Fruit fly (Drosophila melanogaster) whole organism: ENCODE measurements around the gene Sfp77F.

Experiments used
- CG8478 ChIP-seq: fragments of >200 bp; optimal IDR thresholded peaks from 2 replicates; lab custom pipeline; 2018; ENCODE audit warnings: inconsistent platforms
- Dll ChIP-seq: fragments of >200 bp; optimal IDR thresholded peaks from 2 replicates; lab custom pipeline; 2017
- EcR ChIP-seq, 2 experiments: fragments of >200 bp; optimal IDR thresholded peaks; 2 replicates each; lab custom pipeline; 2017; ENCODE audit warnings: missing biosample characterization in 2 of 2, missing genetic modification characterization in 2 of 2, missing genetic modification reagents in 2 of 2
- pan ChIP-seq: fragments of >200 bp; optimal IDR thresholded peaks from 2 replicates; lab custom pipeline; 2017
- psq ChIP-seq: fragments of >200 bp; optimal IDR thresholded peaks from 2 replicates; lab custom pipeline; 2017
- usp ChIP-seq: fragments of >200 bp; optimal IDR thresholded peaks from 2 replicates; lab custom pipeline; 2017; ENCODE audit warnings: missing biosample characterization, missing genetic modification characterization, mixed read lengths

Sfp77F gene

DNA sequence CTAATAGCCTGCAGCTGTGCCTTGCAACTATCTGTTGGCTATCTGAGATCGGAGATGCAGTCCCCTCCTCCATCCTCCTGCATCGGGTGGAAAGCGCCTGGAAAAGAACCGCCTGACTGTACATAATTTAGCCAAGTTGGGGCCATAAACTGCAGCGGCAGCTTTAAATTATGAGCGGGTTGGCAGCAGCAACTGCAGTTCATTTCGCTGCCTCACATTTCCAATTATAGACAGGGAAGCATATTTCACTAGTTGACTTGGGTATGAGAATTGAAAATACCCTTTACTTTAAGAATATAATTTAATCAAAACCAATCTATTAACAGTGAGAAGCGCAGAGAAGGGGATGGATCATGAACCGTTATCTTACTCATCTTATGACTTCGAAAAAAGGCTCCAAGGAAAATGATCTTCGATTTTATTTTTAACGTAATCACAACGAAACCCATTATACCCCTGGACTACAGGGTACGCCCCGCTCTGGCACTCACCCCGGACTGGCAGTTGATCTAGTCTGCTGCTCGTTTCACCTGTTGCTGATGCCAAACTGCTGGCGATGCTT lies 25.9 kb upstream of the Sfp77F start:
- TF ChIP-seq EcR (GFP tag; optimal IDR thresholded peaks at IDR 0.05; lab: Kevin White, UChicago) (no peak), psq (lab: Kevin White, UChicago) (no peak), Dll (lab: Kevin White, UChicago) (no peak), CG8478 (lab: Kevin White, UChicago) (no peak), pan (lab: Kevin White, UChicago) (no peak), usp (GFP tag; lab: Kevin White, UChicago) (no peak)

DNA sequence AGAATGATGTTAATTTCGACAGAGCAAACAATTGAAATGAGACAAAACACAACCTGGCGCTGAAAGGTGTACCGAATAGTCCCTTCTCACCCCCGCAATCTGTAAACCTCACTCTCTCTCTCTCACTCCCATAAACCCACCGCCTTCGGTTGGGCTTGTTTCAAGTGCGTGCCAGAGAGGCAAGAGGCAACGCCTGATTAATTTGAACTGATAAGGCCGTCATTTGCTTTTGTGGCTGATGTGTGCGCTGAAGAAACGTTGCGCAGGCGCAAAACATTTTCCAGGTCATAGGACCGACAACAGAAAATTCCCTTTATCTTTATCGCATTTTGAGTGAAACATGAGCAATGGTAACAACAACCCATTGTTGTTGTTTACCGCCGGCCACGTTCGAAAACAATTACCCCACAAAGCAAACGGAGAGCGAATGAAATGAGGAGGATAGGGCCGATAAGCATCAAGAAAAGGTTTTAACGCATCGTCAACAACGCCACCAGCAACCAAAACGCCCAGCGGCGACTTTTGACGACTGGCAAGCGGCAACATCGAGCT lies 25.1 kb upstream of the Sfp77F start:
- TF ChIP-seq Dll (lab: Kevin White, UChicago) (no peak), pan (lab: Kevin White, UChicago) (no peak), usp (GFP tag; lab: Kevin White, UChicago) (no peak), psq (lab: Kevin White, UChicago) (no peak), CG8478 (lab: Kevin White, UChicago) (no peak), EcR (GFP tag; optimal IDR thresholded peaks at IDR 0.05; lab: Kevin White, UChicago) (no peak)

DNA sequence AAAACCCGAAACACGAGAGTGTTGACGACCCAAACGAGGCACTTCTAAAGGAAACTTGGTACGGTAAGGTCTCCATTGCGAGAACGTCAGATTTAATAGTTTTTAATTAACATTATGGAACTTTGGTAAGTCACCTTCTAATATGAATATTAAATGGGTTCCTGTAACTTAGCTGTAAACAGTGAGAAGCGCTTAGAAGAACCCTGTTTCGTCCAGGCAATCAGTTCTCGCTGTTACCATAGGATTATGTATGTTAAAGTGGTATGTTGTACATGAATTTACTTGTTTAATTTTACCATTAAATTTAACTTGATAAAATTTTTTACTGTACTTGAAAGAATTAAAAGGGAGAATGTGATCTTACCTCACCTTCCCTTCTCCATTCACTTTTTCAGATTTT lies 24.6 kb upstream of the Sfp77F start:
- TF ChIP-seq CG8478 (lab: Kevin White, UChicago) (no peak), usp (GFP tag; lab: Kevin White, UChicago) (no peak), pan (lab: Kevin White, UChicago) (no peak), EcR (GFP tag; optimal IDR thresholded peaks at IDR 0.05; lab: Kevin White, UChicago) (no peak), Dll (lab: Kevin White, UChicago) (no peak), psq (lab: Kevin White, UChicago) (no peak)

DNA sequence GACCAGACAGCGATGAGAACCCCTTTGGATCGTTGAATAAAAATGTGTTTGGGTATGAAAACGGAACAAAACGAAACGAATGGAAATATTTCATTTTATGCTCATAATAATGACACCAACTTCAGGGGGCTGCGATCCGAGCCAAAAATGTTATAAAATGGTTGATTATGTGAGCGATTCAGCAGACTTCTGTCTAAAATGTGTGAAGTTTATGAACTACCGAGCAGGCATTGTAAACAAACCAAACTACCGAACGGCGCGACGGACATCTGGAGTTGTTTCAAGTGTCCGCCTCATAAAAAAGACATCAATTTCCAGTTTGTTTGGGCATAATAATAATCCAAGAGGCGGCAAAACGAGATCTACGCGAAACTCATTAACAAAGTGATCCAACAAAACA lies 23.3 kb upstream of the Sfp77F start:
- TF ChIP-seq Dll (lab: Kevin White, UChicago) = no peak
- TF ChIP-seq psq (lab: Kevin White, UChicago) = no peak
- no peak for TF ChIP-seq pan (lab: Kevin White, UChicago)
- TF ChIP-seq usp (GFP tag; lab: Kevin White, UChicago) = no peak
- no peak for TF ChIP-seq CG8478 (lab: Kevin White, UChicago)
- no peak for TF ChIP-seq EcR (GFP tag; optimal IDR thresholded peaks at IDR 0.05; lab: Kevin White, UChicago)

DNA sequence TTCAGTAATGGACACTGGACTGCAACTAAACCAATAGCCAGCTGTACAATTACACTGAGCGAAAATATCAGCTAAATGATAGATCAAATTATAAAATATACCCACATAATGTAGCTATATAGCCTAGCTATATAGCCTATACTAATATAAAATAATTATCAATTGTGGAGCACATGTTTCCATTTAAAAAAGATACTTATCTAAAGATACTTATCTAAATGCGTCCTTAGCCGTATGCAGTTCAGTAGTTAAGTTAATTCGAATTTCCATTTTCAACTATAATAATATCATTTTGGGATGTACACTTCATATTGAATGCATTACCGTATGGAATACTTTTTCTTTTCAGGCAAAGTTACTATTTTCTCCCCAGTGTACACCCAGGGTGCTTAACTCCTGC lies 21.7 kb upstream of the Sfp77F start:
- TF ChIP-seq EcR (GFP tag; optimal IDR thresholded peaks at IDR 0.05; lab: Kevin White, UChicago) (no peak), pan (lab: Kevin White, UChicago) (no peak), Dll (lab: Kevin White, UChicago) (no peak), usp (GFP tag; lab: Kevin White, UChicago) (no peak), psq (lab: Kevin White, UChicago) (no peak)

DNA sequence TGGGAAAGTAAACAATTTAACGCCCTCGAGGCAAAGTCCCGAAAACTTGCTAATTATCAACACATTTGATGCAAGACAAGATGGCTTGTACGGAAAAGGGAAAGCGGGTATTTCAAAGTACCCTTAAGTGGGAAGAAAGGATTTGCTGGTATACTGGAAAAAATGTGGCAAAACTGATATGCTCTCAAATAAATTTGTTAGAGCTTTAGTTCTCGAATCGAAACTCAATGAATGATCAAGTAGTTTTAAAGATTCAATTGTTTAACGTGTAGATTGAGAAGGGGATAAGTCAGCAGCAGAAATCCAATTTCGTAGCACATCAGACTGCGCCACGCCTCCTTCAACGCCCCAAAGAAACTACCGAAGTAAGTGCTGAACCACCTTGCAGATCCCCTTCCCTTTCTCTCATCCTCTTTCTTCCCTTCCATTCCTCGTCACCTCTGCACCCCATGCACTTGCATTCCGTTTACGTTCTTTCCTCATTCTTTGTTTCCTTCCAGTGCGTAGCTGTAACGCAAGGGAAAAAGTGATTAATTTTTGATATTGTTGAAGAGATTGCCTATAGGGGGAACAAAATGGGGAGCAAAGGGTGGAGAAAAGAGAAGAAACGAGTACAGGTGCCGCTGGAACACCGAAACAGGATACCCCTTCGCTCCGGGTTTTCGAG lies 19.9 kb upstream of the Sfp77F start:
- no peak for TF ChIP-seq Dll (lab: Kevin White, UChicago)
- no peak for TF ChIP-seq pan (lab: Kevin White, UChicago)
- TF ChIP-seq psq (lab: Kevin White, UChicago) = no peak
- TF ChIP-seq CG8478 (lab: Kevin White, UChicago) = no peak
- no peak for TF ChIP-seq EcR (GFP tag; optimal IDR thresholded peaks at IDR 0.05; lab: Kevin White, UChicago)
- TF ChIP-seq usp (GFP tag; lab: Kevin White, UChicago) = no peak

DNA sequence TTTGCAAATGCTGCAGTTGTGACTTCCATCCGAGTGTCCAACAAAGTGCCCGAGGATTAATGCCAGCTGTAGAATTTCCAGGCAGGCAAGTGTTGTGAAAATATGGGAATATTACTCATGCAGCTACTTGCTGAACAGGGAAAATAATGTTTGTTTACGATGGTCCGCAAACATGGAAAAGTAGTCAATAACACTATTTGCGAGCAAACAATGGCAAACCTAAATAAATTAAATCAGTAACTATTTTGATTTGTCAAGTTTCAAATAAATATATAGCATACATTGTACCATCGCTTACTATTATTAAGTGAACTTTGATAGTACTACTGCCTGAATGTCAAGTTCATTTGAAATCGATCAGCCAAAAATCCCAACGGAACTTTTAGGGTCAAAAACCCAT lies 17.9 kb upstream of the Sfp77F start:
- TF ChIP-seq EcR (GFP tag; optimal IDR thresholded peaks at IDR 0.05; lab: Kevin White, UChicago) (no peak), Dll (lab: Kevin White, UChicago) (no peak), CG8478 (lab: Kevin White, UChicago) (no peak), pan (lab: Kevin White, UChicago) (no peak), psq (lab: Kevin White, UChicago) (no peak), usp (GFP tag; lab: Kevin White, UChicago) (no peak)

DNA sequence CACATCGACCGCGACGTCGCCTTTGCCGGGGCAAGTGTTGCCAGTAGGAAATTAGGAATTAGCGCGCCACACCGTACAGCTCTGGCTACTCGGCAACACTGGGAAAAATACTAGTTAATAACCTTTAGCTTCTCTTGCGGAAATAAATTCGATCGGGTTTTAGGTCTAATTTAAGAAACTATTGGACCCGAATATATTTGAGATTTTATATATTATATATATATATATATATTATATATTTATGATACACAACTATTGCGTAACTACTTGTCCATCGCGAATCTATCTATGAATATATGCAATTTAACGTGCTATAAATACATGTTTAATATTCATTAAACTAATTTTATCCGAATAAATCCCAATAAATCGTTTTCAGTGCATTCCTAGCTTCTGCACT lies 17.2 kb upstream of the Sfp77F start:
- TF ChIP-seq usp (GFP tag; lab: Kevin White, UChicago) = no peak
- no peak for TF ChIP-seq CG8478 (lab: Kevin White, UChicago)
- TF ChIP-seq EcR (GFP tag; optimal IDR thresholded peaks at IDR 0.05; lab: Kevin White, UChicago) = no peak
- no peak for TF ChIP-seq pan (lab: Kevin White, UChicago)
- TF ChIP-seq Dll (lab: Kevin White, UChicago) = no peak
- no peak for TF ChIP-seq psq (lab: Kevin White, UChicago)

DNA sequence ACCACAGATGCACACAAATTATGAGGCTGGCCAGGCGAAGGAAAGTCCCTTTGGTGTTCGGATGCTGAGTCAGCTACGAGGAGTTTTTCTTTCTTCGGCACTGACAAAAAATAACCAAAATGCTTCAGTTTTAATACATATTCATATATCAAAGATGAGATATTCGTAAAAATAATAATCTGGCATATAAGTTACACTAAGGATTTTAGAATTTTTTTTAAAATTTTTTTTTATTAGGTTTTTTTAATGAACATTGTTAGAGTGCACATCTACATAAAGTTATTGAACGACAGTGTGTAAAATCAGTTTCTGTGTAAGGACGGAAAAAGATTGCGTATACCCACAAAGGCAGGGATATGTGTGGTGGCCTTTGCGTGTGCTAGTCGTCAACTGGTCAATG lies 9.7 kb upstream of the Sfp77F start:
- TF ChIP-seq Dll (lab: Kevin White, UChicago) (no peak), psq (lab: Kevin White, UChicago) (no peak), CG8478 (lab: Kevin White, UChicago) (no peak), EcR (GFP tag; optimal IDR thresholded peaks at IDR 0.05; lab: Kevin White, UChicago) (no peak), usp (GFP tag; lab: Kevin White, UChicago) (no peak), pan (lab: Kevin White, UChicago) (no peak)

DNA sequence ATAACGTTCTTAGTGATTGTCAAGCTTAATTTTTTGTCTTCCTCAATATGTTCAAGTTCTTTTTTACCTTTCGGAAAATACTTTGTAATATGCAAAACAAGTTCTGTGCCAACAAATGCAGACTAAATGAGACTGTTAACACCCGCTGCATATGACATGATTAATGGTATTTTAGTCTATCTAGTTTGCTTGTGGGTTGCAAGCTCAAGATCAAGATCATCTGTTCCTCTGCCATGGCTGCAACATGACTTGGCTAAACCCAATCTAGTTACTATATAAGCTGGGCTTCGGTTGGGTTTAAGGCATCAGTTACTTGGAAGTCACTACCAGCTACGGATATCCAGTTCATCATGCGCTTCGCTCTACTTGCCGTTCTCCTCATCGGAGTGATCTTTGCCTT lies 8.3 kb upstream of the Sfp77F start, which contains the start of gene CG11458:
Gene CG11458, plus strand, starts transcription at position 301 of the 400 bp plus-strand sequence.
- no peak for TF ChIP-seq EcR (GFP tag; optimal IDR thresholded peaks at IDR 0.05; lab: Kevin White, UChicago)
- TF ChIP-seq pan (lab: Kevin White, UChicago) = no peak

DNA sequence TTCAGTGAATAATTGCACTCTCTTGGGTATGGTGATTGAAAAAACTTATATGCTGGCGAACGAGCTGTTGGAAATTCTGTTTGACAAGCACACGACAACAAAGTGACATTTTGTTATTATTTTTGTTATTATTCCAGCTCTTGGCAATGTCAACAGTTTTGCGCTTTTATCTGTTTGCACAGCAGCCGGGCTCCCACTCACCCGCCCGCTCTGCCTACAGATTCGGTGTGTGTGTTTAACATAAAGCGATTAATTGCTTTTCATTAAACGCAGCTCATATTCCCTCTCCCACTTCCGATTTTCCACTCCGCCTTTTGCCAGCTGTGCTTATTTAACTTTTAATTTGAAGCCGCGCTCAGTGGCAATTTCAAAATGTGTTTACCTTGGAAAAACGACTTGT lies 3.8 kb upstream of the Sfp77F start:
- no peak for TF ChIP-seq pan (lab: Kevin White, UChicago)
- no peak for TF ChIP-seq CG8478 (lab: Kevin White, UChicago)
- no peak for TF ChIP-seq EcR (GFP tag; optimal IDR thresholded peaks at IDR 0.05; lab: Kevin White, UChicago)
- TF ChIP-seq Dll (lab: Kevin White, UChicago) = no peak
- no peak for TF ChIP-seq psq (lab: Kevin White, UChicago)
- no peak for TF ChIP-seq usp (GFP tag; lab: Kevin White, UChicago)
